Fruit fly (Drosophila melanogaster): ENCODE results near the gene Gem3.

dm6 chr3L:10418401-10418800, 44.5 kb downstream of the Gem3 start:
- TF ChIP-seq bab1 (GFP tag; optimal IDR thresholded peaks at IDR 0.05), result no peak
- TF ChIP-seq cic (GFP tag; optimal IDR thresholded peaks at IDR 0.05), result no peak
- no peak for TF ChIP-seq Clk (GFP tag; optimal IDR thresholded peaks at IDR 0.05)
- no peak for TF ChIP-seq CG7101 (tag; optimal IDR thresholded peaks at IDR 0.05)
- no peak for TF ChIP-seq tj (GFP tag; optimal IDR thresholded peaks at IDR 0.05)
- no peak for TF ChIP-seq Crg-1 (GFP tag; optimal IDR thresholded peaks at IDR 0.05)
- TF ChIP-seq CG12768 (GFP tag; optimal IDR thresholded peaks at IDR 0.05), result no peak
- no peak for TF ChIP-seq kay (GFP tag; ENCODE audit: borderline replicate concordance)
- TF ChIP-seq CG33017 (tag; optimal IDR thresholded peaks at IDR 0.05), result no peak
- no peak for TF ChIP-seq CG7045 (GFP tag; optimal IDR thresholded peaks at IDR 0.05)
- no peak for TF ChIP-seq Mnt (GFP tag; optimal IDR thresholded peaks at IDR 0.05)
- no peak for TF ChIP-seq CG11617 (GFP tag; optimal IDR thresholded peaks at IDR 0.05)
- no peak for TF ChIP-seq CG1620 (GFP tag; optimal IDR thresholded peaks at IDR 0.05)

Measured in whole organism, adult.